Worm (Caenorhabditis elegans) whole organism, L2 larva: ENCODE results near the gene nstp-6.
A peak's percentile ranks its signal among the peaks of the same experiment; 100 is the strongest.

Experiments
- C34F6.9 ChIP-seq: fragments of 150-350 bp; optimal IDR thresholded peaks from 2 replicates; lab custom pipeline; 2014; ENCODE audit warnings: missing biosample characterization, missing genetic modification characterization
- F13H6.1 ChIP-seq: sonication (generic microtip); optimal IDR thresholded peaks from 2 replicates; lab custom pipeline; 2016; ENCODE audit warnings: missing genetic modification characterization, missing compliant biosample characterization
- R02D3.7 ChIP-seq: fragments of 150-350 bp; optimal IDR thresholded peaks from 2 replicates; lab custom pipeline; 2014; ENCODE audit warnings: missing biosample characterization, missing genetic modification characterization
- alr-1 ChIP-seq: fragments of 150-350 bp; optimal IDR thresholded peaks from 2 replicates; lab custom pipeline; 2014; ENCODE audit warnings: missing biosample characterization, missing genetic modification characterization
- aly-2 ChIP-seq: fragments of 150-350 bp; optimal IDR thresholded peaks from 2 replicates; lab custom pipeline; 2014; ENCODE audit warnings: missing biosample characterization, missing genetic modification characterization
- ama-1 ChIP-seq: fragments of 150-350 bp; optimal IDR thresholded peaks from 2 replicates; lab custom pipeline; 2018; ENCODE audit warnings: inconsistent platforms
- blmp-1 ChIP-seq: sonication (generic microtip); optimal IDR thresholded peaks from 2 replicates; lab custom pipeline; 2017; ENCODE audit warnings: missing genetic modification characterization, mild to moderate bottlenecking, missing compliant biosample characterization, antibody characterized with exemption, moderate library complexity; ENCODE audit not compliant: insufficient read depth
- ceh-82 ChIP-seq: fragments of 150-350 bp; optimal IDR thresholded peaks from 2 replicates; lab custom pipeline; 2014; ENCODE audit warnings: missing biosample characterization, missing genetic modification characterization
- egl-27 ChIP-seq: sonication (generic microtip); optimal IDR thresholded peaks from 3 replicates; lab custom pipeline; 2017; ENCODE audit warnings: missing biosample characterization, missing genetic modification reagents, missing genetic modification characterization
- elt-1 ChIP-seq: fragments of 150-350 bp; optimal IDR thresholded peaks from 2 replicates; lab custom pipeline; 2014; ENCODE audit warnings: missing biosample characterization, missing genetic modification characterization
- elt-3 ChIP-seq: sonication (generic microtip); optimal IDR thresholded peaks from 2 replicates; lab custom pipeline; 2017; ENCODE audit warnings: missing biosample characterization, missing genetic modification characterization
- gmeb-1 ChIP-seq: fragments of 150-350 bp; optimal IDR thresholded peaks from 2 replicates; lab custom pipeline; 2014; ENCODE audit warnings: missing biosample characterization, missing genetic modification characterization
- lin-11 ChIP-seq: fragments of 150-350 bp; sonication (generic microtip); optimal IDR thresholded peaks from 2 replicates; lab custom pipeline; 2014; ENCODE audit warnings: missing biosample characterization, missing genetic modification characterization, inconsistent platforms, mixed read lengths
- lin-13 ChIP-seq: fragments of 150-350 bp; optimal IDR thresholded peaks from 2 replicates; lab custom pipeline; 2014; ENCODE audit warnings: missing biosample characterization, missing genetic modification reagents, missing genetic modification characterization
- lin-39 ChIP-seq: fragments of 150-350 bp; optimal IDR thresholded peaks from 2 replicates; lab custom pipeline; 2014; ENCODE audit warnings: missing biosample characterization, missing genetic modification reagents, missing genetic modification characterization
- lsy-2 ChIP-seq, 2 experiments: fragments of 150-350 bp in 1 of 2; sonication (generic microtip) in 1 of 2; optimal IDR thresholded peaks; 2 replicates each; lab custom pipeline; 2014 to 2017; ENCODE audit warnings: missing biosample characterization in 2 of 2, missing genetic modification characterization in 2 of 2
- mab-5 ChIP-seq: fragments of 150-350 bp; optimal IDR thresholded peaks from 2 replicates; lab custom pipeline; 2014; ENCODE audit warnings: missing biosample characterization, missing genetic modification characterization
- mbf-1 ChIP-seq: sonication (generic microtip); optimal IDR thresholded peaks from 2 replicates; lab custom pipeline; 2017; ENCODE audit warnings: missing biosample characterization, missing genetic modification characterization
- mdl-1 ChIP-seq, 2 experiments: fragments of 150-350 bp in 1 of 2; sonication (generic microtip) in 1 of 2; optimal IDR thresholded peaks; 2 replicates each; lab custom pipeline; 2017; ENCODE audit warnings: missing biosample characterization in 2 of 2, missing genetic modification characterization in 2 of 2
- nhr-10 ChIP-seq: sonication (generic microtip); optimal IDR thresholded peaks from 2 replicates; lab custom pipeline; 2017; ENCODE audit warnings: missing biosample characterization, missing genetic modification characterization
- nhr-12 ChIP-seq: fragments of 150-350 bp; optimal IDR thresholded peaks from 2 replicates; lab custom pipeline; 2014; ENCODE audit warnings: missing biosample characterization, missing genetic modification characterization
- nhr-21 ChIP-seq: fragments of 150-350 bp; optimal IDR thresholded peaks from 2 replicates; lab custom pipeline; 2014; ENCODE audit warnings: missing biosample characterization, missing genetic modification characterization
- nhr-23 ChIP-seq: fragments of 150-350 bp; optimal IDR thresholded peaks from 2 replicates; lab custom pipeline; 2014; ENCODE audit warnings: missing biosample characterization, missing genetic modification reagents, missing genetic modification characterization
- nhr-237 ChIP-seq: fragments of 150-350 bp; optimal IDR thresholded peaks from 2 replicates; lab custom pipeline; 2014; ENCODE audit warnings: missing biosample characterization, missing genetic modification characterization
- nhr-25 ChIP-seq: fragments of 150-350 bp; sonication (generic microtip); optimal IDR thresholded peaks from 3 replicates; lab custom pipeline; 2014; ENCODE audit warnings: missing biosample characterization, missing genetic modification characterization
- nhr-6 ChIP-seq: fragments of 150-350 bp; optimal IDR thresholded peaks from 2 replicates; lab custom pipeline; 2014; ENCODE audit warnings: missing biosample characterization, missing genetic modification characterization
- nhr-77 ChIP-seq: fragments of 150-350 bp; optimal IDR thresholded peaks from 2 replicates; lab custom pipeline; 2014; ENCODE audit warnings: missing biosample characterization, missing genetic modification characterization
- peb-1 ChIP-seq: fragments of 150-350 bp; optimal IDR thresholded peaks from 2 replicates; lab custom pipeline; 2014; ENCODE audit warnings: missing biosample characterization, missing genetic modification characterization
- sem-4 ChIP-seq: fragments of 150-350 bp; optimal IDR thresholded peaks from 2 replicates; lab custom pipeline; 2014; ENCODE audit warnings: missing biosample characterization, missing genetic modification reagents, missing genetic modification characterization
- sma-3 ChIP-seq: sonication (generic microtip); optimal IDR thresholded peaks from 2 replicates; lab custom pipeline; 2016; ENCODE audit warnings: missing genetic modification reagents, missing genetic modification characterization, missing compliant biosample characterization
- sma-9 ChIP-seq, 2 experiments: fragments of 150-350 bp in 1 of 2; sonication (generic microtip) in 1 of 2; optimal IDR thresholded peaks; 2 replicates each; lab custom pipeline; 2014 to 2016; ENCODE audit warnings: missing genetic modification characterization in 2 of 2, mild to moderate bottlenecking in 1 of 2, missing biosample characterization in 1 of 2, missing compliant biosample characterization in 1 of 2, missing genetic modification reagents in 1 of 2, moderate library complexity in 1 of 2
- snpc-4 ChIP-seq: fragments of 150-350 bp; optimal IDR thresholded peaks from 2 replicates; lab custom pipeline; 2014; ENCODE audit warnings: missing biosample characterization, missing genetic modification characterization
- unc-39 ChIP-seq: fragments of 150-350 bp; optimal IDR thresholded peaks from 2 replicates; lab custom pipeline; 2014; ENCODE audit warnings: missing biosample characterization, missing genetic modification characterization
- unc-55 ChIP-seq: fragments of 150-350 bp; sonication (generic microtip); optimal IDR thresholded peaks from 3 replicates; lab custom pipeline; 2014; ENCODE audit warnings: missing biosample characterization, missing genetic modification reagents, missing genetic modification characterization
- unc-62 ChIP-seq: fragments of 150-350 bp; optimal IDR thresholded peaks from 2 replicates; lab custom pipeline; 2014; ENCODE audit warnings: missing biosample characterization, missing genetic modification reagents, missing genetic modification characterization
- zag-1 ChIP-seq: fragments of 150-350 bp; optimal IDR thresholded peaks from 2 replicates; lab custom pipeline; 2014; ENCODE audit warnings: missing biosample characterization, missing genetic modification characterization
- ztf-1 ChIP-seq: fragments of 200-800 bp; sonication (Bioruptor generic); conservative IDR thresholded peaks from 2 replicates; pipeline ENCODE4 v1.3.6; 2022; ENCODE audit warnings: missing genetic modification characterization, missing compliant biosample characterization
- ztf-11 ChIP-seq: sonication (generic microtip); optimal IDR thresholded peaks from 2 replicates; lab custom pipeline; 2017; ENCODE audit warnings: missing biosample characterization, missing genetic modification characterization
- ztf-4 ChIP-seq: fragments of 150-350 bp; optimal IDR thresholded peaks from 2 replicates; lab custom pipeline; 2014; ENCODE audit warnings: missing biosample characterization, missing genetic modification characterization

The nstp-6 gene

DNA sequence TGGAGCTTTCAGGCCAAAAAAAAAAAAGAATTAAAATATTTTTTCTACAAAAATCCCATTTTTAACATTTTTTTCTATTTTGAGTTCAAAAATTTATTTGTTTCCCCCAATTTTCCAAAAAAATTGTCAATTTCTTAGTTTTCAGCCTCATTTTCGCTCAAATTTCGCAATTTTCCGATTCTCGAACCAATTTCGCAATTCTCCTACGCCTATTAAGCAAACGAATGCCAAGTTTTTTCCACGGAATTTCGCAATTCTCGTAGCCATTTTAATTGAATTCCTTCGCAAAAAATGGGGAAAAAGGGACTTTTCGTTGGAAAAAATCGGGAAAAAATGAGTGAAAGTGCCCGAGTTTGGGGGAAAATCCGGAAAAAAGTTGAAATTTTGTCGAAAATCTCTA is 27.0 kb downstream of the nstp-6 start:
- TF ChIP-seq snpc-4 (tag; lab: Kevin White, UChicago) = no peak
- TF ChIP-seq aly-2 (tag; lab: Kevin White, UChicago) = no peak
- no peak for TF ChIP-seq nhr-21 (tag; lab: Kevin White, UChicago)
- peak; percentile 76 for TF ChIP-seq unc-55 (GFP tag; lab: Kevin White, UChicago)
- no peak for TF ChIP-seq blmp-1 (tag; lab: Kevin White, UChicago)
- TF ChIP-seq mdl-1 (tag; optimal IDR thresholded peaks at IDR 0.05; lab: Kevin White, UChicago) = no peak
- TF ChIP-seq nhr-77 = no peak
- no peak for TF ChIP-seq ztf-4 (tag; lab: Kevin White, UChicago)
- no peak for TF ChIP-seq R02D3.7 (tag; lab: Kevin White, UChicago)
- TF ChIP-seq alr-1 (tag; lab: Kevin White, UChicago) = no peak
- peak; percentile 4 for TF ChIP-seq ceh-82 (tag; lab: Kevin White, UChicago)
- TF ChIP-seq, all 48 proteins: peak for 2

DNA sequence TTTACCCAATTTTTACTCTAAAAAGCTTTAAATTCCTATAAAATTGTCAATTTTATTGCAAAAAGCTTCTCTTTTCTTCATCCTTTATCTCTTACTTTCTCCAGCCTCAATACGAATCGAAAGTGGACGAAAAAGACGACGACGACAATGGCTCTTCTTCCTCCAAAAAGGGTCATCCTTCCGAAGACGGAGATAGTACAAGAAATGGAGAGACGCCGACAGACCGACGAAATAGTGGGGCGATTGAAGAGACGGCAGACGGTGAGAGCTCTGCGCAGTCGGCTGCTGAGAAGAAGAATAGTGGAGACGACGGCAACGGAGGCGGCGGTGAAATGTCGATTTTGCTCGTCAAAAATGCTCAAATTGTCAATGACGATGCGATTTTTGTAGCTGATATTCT is 28.0 kb downstream of the nstp-6 start:
- peak; percentile 43 for TF ChIP-seq F13H6.1 (tag; lab: Kevin White, UChicago)
- no peak for TF ChIP-seq nhr-6 (tag; lab: Kevin White, UChicago)
- peak; percentile 20 to 62 for TF ChIP-seq lsy-2 (tag; optimal IDR thresholded peaks at IDR 0.05; lab: Kevin White, UChicago)
- no peak for TF ChIP-seq nhr-77
- peak; percentile 35 for TF ChIP-seq egl-27 (tag; lab: Kevin White, UChicago)
- TF ChIP-seq unc-55 (GFP tag; lab: Kevin White, UChicago) = peak; percentile 51
- no peak for TF ChIP-seq lin-39
- TF ChIP-seq gmeb-1 (tag; lab: Kevin White, UChicago) = peak; percentile 29
- TF ChIP-seq snpc-4 (tag; lab: Kevin White, UChicago) = peak; percentile 93
- TF ChIP-seq sma-9 (GFP tag; optimal IDR thresholded peaks at IDR 0.05; lab: Kevin White, UChicago) = peak; percentile 8
- TF ChIP-seq sma-9 (tag; optimal IDR thresholded peaks at IDR 0.05; lab: Kevin White, UChicago) = no peak
- TF ChIP-seq sem-4 (tag; lab: Kevin White, UChicago) = peak; percentile 47
- TF ChIP-seq nhr-237 (tag; lab: Kevin White, UChicago) = no peak
- TF ChIP-seq zag-1 (tag; lab: Kevin White, UChicago) = peak; percentile 53
- peak; percentile 52 for TF ChIP-seq C34F6.9
- TF ChIP-seq mab-5 (tag; lab: Kevin White, UChicago) = peak; percentile 24

DNA sequence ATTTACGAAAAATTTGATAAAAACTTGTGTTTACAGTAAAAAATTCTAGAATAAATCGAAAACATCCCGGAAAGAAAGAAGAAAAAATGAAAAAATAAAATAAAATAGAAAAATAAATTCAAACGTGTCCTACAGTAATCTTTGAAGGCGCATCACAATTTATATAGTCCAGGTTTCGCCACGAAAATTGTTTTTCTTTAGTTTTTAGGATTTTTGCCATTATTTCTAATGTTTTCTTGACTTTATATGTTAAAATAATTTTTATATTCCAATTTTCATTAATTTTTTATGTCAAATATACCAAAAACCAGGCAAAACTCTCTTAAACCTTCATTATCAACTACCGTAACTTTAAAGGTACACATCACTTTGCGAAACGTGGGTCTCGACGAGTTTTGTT is 29.8 kb downstream of the nstp-6 start:
- no peak for TF ChIP-seq peb-1
- no peak for TF ChIP-seq unc-62 (GFP tag; lab: Kevin White, UChicago)
- TF ChIP-seq mab-5 (tag; lab: Kevin White, UChicago) = no peak
- no peak for TF ChIP-seq ama-1 (lab: Kevin White, UChicago)
- TF ChIP-seq elt-3 (tag; lab: Kevin White, UChicago) = no peak
- TF ChIP-seq lin-11 = no peak
- TF ChIP-seq lin-13 (GFP tag; lab: Kevin White, UChicago) = no peak
- TF ChIP-seq mdl-1 (tag; optimal IDR thresholded peaks at IDR 0.05; lab: Kevin White, UChicago) = no peak
- TF ChIP-seq nhr-21 (tag; lab: Kevin White, UChicago) = no peak
- TF ChIP-seq nhr-23 (tag; lab: Kevin White, UChicago) = no peak
- no peak for TF ChIP-seq nhr-237 (tag; lab: Kevin White, UChicago)
- no peak for TF ChIP-seq snpc-4 (tag; lab: Kevin White, UChicago)
- no peak for TF ChIP-seq unc-39 (tag; lab: Kevin White, UChicago)
- no peak for TF ChIP-seq sma-3 (GFP tag; lab: Kevin White, UChicago)
- no peak for TF ChIP-seq ztf-1 (GFP tag; lab: Robert Waterston, UW)
- no peak for TF ChIP-seq nhr-12
- TF ChIP-seq ceh-82 (tag; lab: Kevin White, UChicago) = no peak
- TF ChIP-seq C34F6.9 = no peak
- no peak for TF ChIP-seq elt-1

DNA sequence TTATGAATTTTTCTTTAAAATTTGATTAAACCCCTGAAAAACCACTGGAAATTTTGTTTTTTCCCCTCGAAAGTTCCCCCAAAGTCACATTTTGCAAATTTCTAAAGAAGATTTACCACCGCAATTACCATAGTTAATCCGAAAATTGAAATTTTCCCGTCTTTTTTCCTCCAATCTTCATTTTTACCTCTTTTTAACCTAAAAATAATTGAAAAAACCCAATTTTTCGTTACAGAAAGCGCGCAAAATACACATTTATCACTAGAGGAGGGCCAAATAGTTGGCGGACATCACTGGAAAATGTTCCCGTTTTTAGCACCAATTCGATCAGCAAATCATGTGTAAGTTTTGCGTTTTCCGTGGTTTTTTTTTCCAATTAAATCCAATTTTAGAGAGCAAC is 30.8 kb downstream of the nstp-6 start, which contains the start of gene unc-33:
Gene unc-33 (plus strand): TSS at position 301 of the 400 bp plus-strand sequence.
- TF ChIP-seq aly-2 (tag; lab: Kevin White, UChicago) (no peak), alr-1 (tag; lab: Kevin White, UChicago) (no peak), nhr-10 (no peak), nhr-25 (tag; lab: Kevin White, UChicago) (no peak), nhr-21 (tag; lab: Kevin White, UChicago) (no peak), nhr-6 (tag; lab: Kevin White, UChicago) (no peak), egl-27 (tag; lab: Kevin White, UChicago) (no peak), ztf-11 (no peak), mbf-1 (tag; lab: Kevin White, UChicago) (no peak), lin-13 (GFP tag; lab: Kevin White, UChicago) (no peak), gmeb-1 (tag; lab: Kevin White, UChicago) (no peak)
